Worm (Caenorhabditis elegans) whole organism, L4/young adult: ENCODE data around the gene nlp-35.

Experiments
- W03F9.2 ChIP-seq: fragments of 150-350 bp; optimal IDR thresholded peaks from 2 replicates; lab custom pipeline; 2014; ENCODE audit warnings: missing biosample characterization, missing genetic modification characterization
- dao-5 ChIP-seq: sonication (generic microtip); optimal IDR thresholded peaks from 2 replicates; lab custom pipeline; 2016; ENCODE audit warnings: missing genotype, missing genetic modification characterization, moderate library complexity, missing compliant biosample characterization
- him-1 ChIP-seq: sonication (generic microtip); optimal IDR thresholded peaks from 2 replicates; lab custom pipeline; 2016; ENCODE audit warnings: missing genotype, missing genetic modification reagents, missing genetic modification characterization, missing compliant biosample characterization

Gene nlp-35

ce11 chrIV:9527002-9527401, 8.3 kb upstream of the nlp-35 start:
- TF ChIP-seq him-1: no peak
- TF ChIP-seq W03F9.2 (tag; lab: Kevin White, UChicago): no peak

DNA sequence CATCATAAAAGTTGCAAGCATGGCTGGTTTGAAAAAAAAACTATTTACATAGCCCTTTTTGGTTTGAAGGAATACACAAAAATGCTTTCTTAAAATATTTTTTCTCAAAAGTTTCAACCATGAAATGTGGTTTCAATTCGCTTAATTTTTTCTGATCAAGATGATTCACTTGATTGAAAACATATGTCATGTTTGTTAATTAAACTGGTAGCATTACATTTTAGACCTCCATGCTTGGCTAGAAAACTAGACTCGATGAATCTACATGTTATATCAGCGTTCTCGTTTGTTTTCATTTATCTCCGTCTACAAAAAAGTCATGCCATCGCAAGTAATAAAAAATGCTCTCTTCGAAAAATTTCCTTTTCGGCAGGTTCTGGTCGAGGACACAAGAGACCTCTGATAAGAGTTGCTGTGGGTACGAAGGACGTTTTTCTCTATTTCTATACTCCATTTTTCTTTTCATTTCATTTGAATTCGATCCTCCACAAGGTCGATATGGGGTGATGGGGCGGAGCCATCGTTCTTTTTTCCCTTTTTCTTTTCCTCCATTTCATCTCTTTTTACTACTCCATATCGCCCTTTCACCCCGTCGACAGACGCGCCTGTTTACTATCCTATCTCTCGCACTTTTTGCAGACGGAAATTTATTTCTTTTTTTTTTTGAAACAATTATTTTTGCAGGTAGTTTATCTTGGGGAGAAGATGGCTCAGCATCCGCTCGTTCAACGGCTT, 7.1 kb upstream of the nlp-35 start, which contains the start of gene elo-1:
elo-1 (plus strand) TSS at position 685 of the 735 bp plus-strand sequence.
- TF ChIP-seq W03F9.2 (tag; lab: Kevin White, UChicago): no peak
- no peak for TF ChIP-seq dao-5 (tag; lab: Kevin White, UChicago)
- TF ChIP-seq him-1: no peak

DNA sequence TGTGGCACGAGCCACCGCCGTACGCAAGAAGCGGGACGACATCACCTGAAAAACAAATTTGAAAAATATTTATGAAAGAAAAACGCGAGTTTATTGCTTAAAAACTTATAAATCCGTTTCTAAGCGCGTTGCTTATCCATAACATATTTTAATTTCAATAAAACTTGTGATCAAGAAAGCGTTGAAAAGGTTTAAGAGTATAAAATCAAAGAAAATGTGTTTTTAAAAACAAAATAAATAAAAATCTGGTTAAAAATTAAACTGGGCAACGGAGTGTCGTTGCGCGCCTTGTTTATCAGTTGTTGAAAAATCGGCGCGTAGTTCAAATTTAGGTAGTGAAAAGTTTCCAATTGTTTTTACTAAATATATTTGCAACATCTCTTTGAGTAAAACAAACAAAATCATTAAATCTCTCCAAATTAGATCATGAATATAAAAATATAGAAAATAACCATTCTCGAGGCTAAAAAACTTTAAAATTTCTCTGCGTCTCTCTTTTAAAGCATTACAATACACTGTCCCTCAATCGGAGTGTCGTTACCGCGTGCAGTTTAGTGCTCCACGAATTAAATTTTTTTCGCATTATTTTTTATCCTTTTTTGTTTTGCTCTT, 6.2 kb upstream of the nlp-35 start, which contains the start of gene ndua-5:
ndua-5 (minus strand) TSS at position 51 of the 612 bp plus-strand sequence.
- no peak for TF ChIP-seq dao-5 (tag; lab: Kevin White, UChicago)
- no peak for TF ChIP-seq W03F9.2 (tag; lab: Kevin White, UChicago)
- no peak for TF ChIP-seq him-1

ce11 chrIV:9523139-9523538, 4.4 kb upstream of the nlp-35 start:
- TF ChIP-seq him-1 (no peak), W03F9.2 (tag; lab: Kevin White, UChicago) (no peak), dao-5 (tag; lab: Kevin White, UChicago) (no peak)

DNA sequence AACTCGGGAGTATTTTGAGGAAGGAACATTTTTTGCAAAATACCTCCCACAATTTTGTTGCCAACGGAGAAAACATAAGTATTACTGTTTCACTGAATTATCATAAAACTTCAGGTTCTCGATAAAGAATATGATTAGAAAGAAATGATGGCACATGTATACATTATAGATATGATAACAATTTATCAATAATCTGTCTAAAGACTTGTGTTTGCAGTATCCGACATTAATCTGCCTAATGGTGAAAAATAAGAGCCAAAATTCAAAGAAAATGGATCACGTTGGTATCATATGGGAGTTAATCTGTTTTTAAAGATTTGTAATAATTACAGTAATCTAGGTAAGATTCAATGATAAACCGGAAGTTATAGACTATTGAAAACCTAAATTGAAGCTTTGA, 1.9 kb upstream of the nlp-35 start:
- no peak for TF ChIP-seq W03F9.2 (tag; lab: Kevin White, UChicago)
- no peak for TF ChIP-seq dao-5 (tag; lab: Kevin White, UChicago)
- no peak for TF ChIP-seq him-1

DNA sequence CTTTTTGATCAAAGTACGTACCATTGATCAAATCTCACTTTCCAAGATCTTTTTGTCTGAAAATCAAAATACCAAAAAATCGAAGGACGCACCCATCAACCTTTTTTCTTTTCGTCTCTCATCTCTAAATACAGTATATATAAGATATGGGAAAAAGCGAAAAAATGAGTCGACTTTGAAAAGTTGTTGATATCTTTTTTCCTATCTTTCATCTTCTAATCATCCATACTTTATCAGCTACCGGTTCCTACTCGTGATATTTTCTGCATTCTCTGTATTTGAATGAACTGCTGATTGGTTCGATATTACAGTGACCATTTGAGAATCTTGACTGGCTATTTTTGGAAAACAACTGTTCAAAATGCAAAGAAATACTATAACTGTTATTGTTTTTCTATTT, 1.9 kb downstream of the nlp-35 start, which contains the start of gene C33A12.19:
C33A12.19 (plus strand) TSS at position 169 of the 400 bp plus-strand sequence.
- no peak for TF ChIP-seq dao-5 (tag; lab: Kevin White, UChicago)
- TF ChIP-seq W03F9.2 (tag; lab: Kevin White, UChicago): no peak
- no peak for TF ChIP-seq him-1

ce11 chrIV:9514132-9514531, 4.6 kb downstream of the nlp-35 start:
- TF ChIP-seq him-1 (no peak), dao-5 (tag; lab: Kevin White, UChicago) (no peak), W03F9.2 (tag; lab: Kevin White, UChicago) (no peak)

ce11 chrIV:9513360-9513777, 5.4 kb downstream of the nlp-35 start:
- TF ChIP-seq dao-5 (tag; lab: Kevin White, UChicago) (no peak), him-1 (no peak), W03F9.2 (tag; lab: Kevin White, UChicago) (peak; percentile 28)

- TF ChIP-seq dao-5 (tag; lab: Kevin White, UChicago) (no peak), him-1 (no peak), W03F9.2 (tag; lab: Kevin White, UChicago) (no peak)
Observed at ce11 chrIV:9512836-9513235, 5.9 kb downstream of the nlp-35 start, which contains the start of gene C33A12.3. Gene C33A12.3 (minus strand): TSS chrIV:9513002.

DNA sequence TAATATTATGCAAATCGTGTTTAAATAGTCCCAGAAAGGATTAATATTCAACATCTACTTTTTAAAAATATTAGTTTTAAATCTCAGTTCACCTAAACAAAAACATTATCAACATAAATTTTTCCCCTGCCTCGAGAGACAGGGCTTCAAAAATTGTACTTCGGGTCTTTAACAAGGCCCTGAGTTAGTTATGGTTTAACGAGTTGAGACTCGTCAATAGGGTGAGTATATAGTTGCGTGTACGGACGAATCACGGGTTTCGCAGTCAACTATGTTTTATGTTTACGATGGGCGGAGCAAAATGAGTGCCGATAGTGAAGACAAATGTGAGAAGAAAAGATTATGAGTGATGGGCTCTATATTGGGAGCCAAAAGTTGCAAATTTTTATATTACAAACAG, 7.1 kb downstream of the nlp-35 start:
- TF ChIP-seq W03F9.2 (tag; lab: Kevin White, UChicago) (no peak), dao-5 (tag; lab: Kevin White, UChicago) (no peak), him-1 (no peak)

DNA sequence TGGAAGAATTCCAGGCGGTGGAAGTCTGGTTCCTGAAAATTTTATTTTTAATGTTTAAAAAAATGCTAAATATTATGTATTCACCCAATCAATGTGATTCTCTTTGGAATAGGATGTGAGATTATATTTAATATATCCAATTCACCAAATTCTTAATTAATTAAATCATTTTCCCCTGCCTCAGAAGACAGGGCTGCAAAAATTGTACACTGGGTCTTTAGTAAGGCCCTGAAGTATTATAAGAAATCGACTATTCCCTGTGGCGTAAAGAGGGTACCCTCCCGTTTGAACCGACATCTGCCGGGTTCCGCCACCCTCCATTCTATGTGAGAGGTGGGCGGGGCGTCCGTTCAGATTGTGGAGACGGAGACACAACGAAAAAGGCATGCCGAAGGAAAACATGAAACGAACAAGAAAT, 7.5 kb downstream of the nlp-35 start:
- TF ChIP-seq him-1 (peak; percentile 57), dao-5 (tag; lab: Kevin White, UChicago) (no peak), W03F9.2 (tag; lab: Kevin White, UChicago) (peak; percentile 67)

DNA sequence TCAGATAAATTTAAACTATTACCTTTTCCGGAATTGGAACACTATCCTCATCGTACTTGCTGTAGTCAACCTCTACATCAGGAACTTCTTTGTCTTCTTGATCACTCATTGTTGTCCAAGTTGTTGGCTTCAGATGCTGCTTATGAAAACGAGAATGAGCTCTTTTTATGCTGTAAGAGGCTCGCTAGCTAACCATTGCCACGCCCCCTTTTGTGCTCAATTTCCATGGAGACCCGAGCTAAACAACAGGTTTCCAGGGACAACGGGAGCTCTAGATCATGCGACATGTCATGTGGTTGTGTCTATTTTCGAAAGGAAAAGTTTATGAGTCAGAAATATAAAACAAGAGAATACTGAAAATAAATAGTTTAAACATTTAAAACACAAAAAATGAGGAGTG, 8.3 kb downstream of the nlp-35 start, which contains the start of gene C33A12.4:
C33A12.4 (minus strand) TSS at position 131 of the 400 bp plus-strand sequence.
- TF ChIP-seq dao-5 (tag; lab: Kevin White, UChicago) (no peak), him-1 (no peak), W03F9.2 (tag; lab: Kevin White, UChicago) (no peak)

- no peak for TF ChIP-seq him-1
- no peak for TF ChIP-seq W03F9.2 (tag; lab: Kevin White, UChicago)
- TF ChIP-seq dao-5 (tag; lab: Kevin White, UChicago): no peak
Observed at ce11 chrIV:9508612-9509011, 10.1 kb downstream of the nlp-35 start, which contains the start of gene ethe-1. Gene ethe-1 (minus strand): TSS chrIV:9508761.

DNA sequence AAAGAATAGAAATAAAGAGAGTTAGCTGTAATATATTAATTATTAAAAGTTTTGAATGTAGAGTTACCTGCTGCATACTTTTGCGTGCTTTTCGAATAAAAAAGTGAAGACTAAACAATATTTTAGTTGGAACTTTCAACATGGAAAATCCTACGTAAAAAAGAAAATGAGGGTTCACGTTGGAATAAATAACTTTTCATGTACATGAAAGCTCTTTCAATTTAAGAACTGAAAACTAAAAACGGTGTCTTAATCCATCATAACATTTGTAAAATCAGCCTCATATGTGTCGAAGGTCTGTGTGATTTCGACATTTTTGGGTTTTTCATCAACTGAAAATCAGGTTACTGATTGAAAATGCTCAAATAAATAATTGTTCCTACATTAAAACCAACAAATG, 12.5 kb downstream of the nlp-35 start, which contains the start of gene ttr-9:
ttr-9 (minus strand) TSS at position 101 of the 400 bp plus-strand sequence.
- TF ChIP-seq him-1 (no peak), W03F9.2 (tag; lab: Kevin White, UChicago) (no peak), dao-5 (tag; lab: Kevin White, UChicago) (no peak)
